Worm (Caenorhabditis elegans) whole organism, L4 larva: ENCODE data around the gene ncx-7.

Source experiments
- aly-2 ChIP-seq: sonication (generic microtip); optimal IDR thresholded peaks from 2 replicates; lab custom pipeline; 2018; ENCODE audit warnings: missing biosample characterization, missing genetic modification characterization
- ama-1 ChIP-seq: fragments of 150-350 bp; optimal IDR thresholded peaks from 2 replicates; lab custom pipeline; 2014; ENCODE audit warnings: inconsistent platforms, mixed read lengths
- attf-4 ChIP-seq: sonication (generic microtip); optimal IDR thresholded peaks from 3 replicates; lab custom pipeline; 2017; ENCODE audit warnings: missing biosample characterization, missing genetic modification characterization
- fkh-10 ChIP-seq: fragments of 150-350 bp; optimal IDR thresholded peaks from 2 replicates; lab custom pipeline; 2014; ENCODE audit warnings: missing biosample characterization, missing genetic modification reagents, missing genetic modification characterization
- lin-39 ChIP-seq: fragments of 150-350 bp; optimal IDR thresholded peaks from 2 replicates; lab custom pipeline; 2014; ENCODE audit warnings: missing biosample characterization, missing genetic modification reagents, missing genetic modification characterization
- nhr-11 ChIP-seq: fragments of 150-350 bp; optimal IDR thresholded peaks from 2 replicates; lab custom pipeline; 2014; ENCODE audit warnings: missing biosample characterization, missing genetic modification characterization
- nhr-25 ChIP-seq: sonication (generic microtip); optimal IDR thresholded peaks from 2 replicates; lab custom pipeline; 2017; ENCODE audit warnings: missing genetic modification characterization, mild to moderate bottlenecking, missing compliant biosample characterization, antibody characterized with exemption, moderate library complexity, borderline replicate concordance; ENCODE audit not compliant: insufficient read depth
- nhr-77 ChIP-seq: fragments of 150-350 bp; optimal IDR thresholded peaks from 2 replicates; lab custom pipeline; 2014; ENCODE audit warnings: missing biosample characterization, missing genetic modification characterization
- pha-4 ChIP-seq, 2 experiments: fragments of 150-350 bp in 1 of 2; fragments of 200-800 bp in 1 of 2; sonication (Bioruptor generic) in 1 of 2; IDR thresholded peaks in 1 of 2; optimal IDR thresholded peaks in 1 of 2; 2 replicates each; pipeline versions ENCODE4 v1.3.6 to Lab custom; 2014 to 2022; ENCODE audit warnings: missing genetic modification characterization in 2 of 2, missing genetic modification reagents in 2 of 2, missing biosample characterization in 1 of 2, missing compliant biosample characterization in 1 of 2
- pqm-1 ChIP-seq: sonication (generic microtip); optimal IDR thresholded peaks from 2 replicates; lab custom pipeline; 2017; ENCODE audit warnings: missing biosample characterization, missing genetic modification characterization
- rbr-2 ChIP-seq: sonication (generic microtip); optimal IDR thresholded peaks from 2 replicates; lab custom pipeline; 2016; ENCODE audit warnings: missing genotype, missing genetic modification characterization, missing compliant biosample characterization
- skn-1 ChIP-seq: fragments of 150-350 bp; optimal IDR thresholded peaks from 2 replicates; lab custom pipeline; 2014; ENCODE audit warnings: missing biosample characterization, missing genetic modification characterization
- zip-2 ChIP-seq: fragments of 150-350 bp; optimal IDR thresholded peaks from 2 replicates; lab custom pipeline; 2014; ENCODE audit warnings: missing biosample characterization, missing genetic modification characterization

ce11 chrIII:9711163-9711562 lies 8.9 kb downstream of the ncx-7 start:
- TF ChIP-seq nhr-25 (tag; lab: Kevin White, UChicago), result no peak
- no peak for TF ChIP-seq lin-39
- no peak for TF ChIP-seq attf-4
- TF ChIP-seq rbr-2 (tag; lab: Kevin White, UChicago), result no peak
- no peak for TF ChIP-seq pha-4 (GFP tag; IDR thresholded peaks at IDR 0.05; lab: Robert Waterston, UW)
- no peak for TF ChIP-seq pha-4 (tag; optimal IDR thresholded peaks at IDR 0.05; lab: Kevin White, UChicago)
- TF ChIP-seq fkh-10 (GFP tag; lab: Kevin White, UChicago), result no peak
- no peak for TF ChIP-seq nhr-11 (tag; lab: Kevin White, UChicago)
- TF ChIP-seq ama-1 (lab: Kevin White, UChicago), result no peak
- TF ChIP-seq skn-1 (tag; lab: Kevin White, UChicago), result no peak
- TF ChIP-seq zip-2 (tag; lab: Kevin White, UChicago), result no peak
- no peak for TF ChIP-seq pqm-1
- no peak for TF ChIP-seq aly-2 (tag; lab: Kevin White, UChicago)
- TF ChIP-seq nhr-77 (tag; lab: Kevin White, UChicago), result no peak
